Worm (Caenorhabditis elegans) whole organism, L4 larva: ENCODE measurements around the gene anoh-2.

ENCODE experiments used
- Y75B8A.6 ChIP-seq: fragments of 200-800 bp; sonication (Bioruptor generic); IDR thresholded peaks from 2 replicates; pipeline ENCODE4 v1.3.6; 2022; ENCODE audit warnings: missing genetic modification reagents, missing genetic modification characterization, missing compliant biosample characterization
- ama-1 ChIP-seq: fragments of 150-350 bp; optimal IDR thresholded peaks from 2 replicates; lab custom pipeline; 2014; ENCODE audit warnings: inconsistent platforms, mixed read lengths
- ceh-28 ChIP-seq: fragments of 150-350 bp; optimal IDR thresholded peaks from 2 replicates; lab custom pipeline; 2014; ENCODE audit warnings: missing biosample characterization, missing genetic modification reagents, missing genetic modification characterization
- ceh-62 ChIP-seq: sonication (generic microtip); optimal IDR thresholded peaks from 2 replicates; lab custom pipeline; 2017; ENCODE audit warnings: missing biosample characterization, missing genetic modification characterization
- fkh-10 ChIP-seq: fragments of 150-350 bp; optimal IDR thresholded peaks from 2 replicates; lab custom pipeline; 2014; ENCODE audit warnings: missing biosample characterization, missing genetic modification reagents, missing genetic modification characterization
- lin-39 ChIP-seq: fragments of 150-350 bp; optimal IDR thresholded peaks from 2 replicates; lab custom pipeline; 2014; ENCODE audit warnings: missing biosample characterization, missing genetic modification reagents, missing genetic modification characterization
- lsy-2 ChIP-seq, 2 experiments: fragments of 150-350 bp in 1 of 2; sonication (generic microtip) in 1 of 2; optimal IDR thresholded peaks; 2 replicates each; lab custom pipeline; 2014 to 2017; ENCODE audit warnings: missing biosample characterization in 2 of 2, missing genetic modification characterization in 2 of 2
- nhr-11 ChIP-seq: fragments of 150-350 bp; optimal IDR thresholded peaks from 2 replicates; lab custom pipeline; 2014; ENCODE audit warnings: missing biosample characterization, missing genetic modification characterization
- nhr-237 ChIP-seq: sonication (generic microtip); optimal IDR thresholded peaks from 2 replicates; lab custom pipeline; 2017; ENCODE audit warnings: missing biosample characterization, missing genetic modification characterization
- pha-4 ChIP-seq, 2 experiments: fragments of 150-350 bp in 1 of 2; fragments of 200-800 bp in 1 of 2; sonication (Bioruptor generic) in 1 of 2; IDR thresholded peaks in 1 of 2; optimal IDR thresholded peaks in 1 of 2; 2 replicates each; pipeline versions ENCODE4 v1.3.6 to Lab custom; 2014 to 2022; ENCODE audit warnings: missing genetic modification characterization in 2 of 2, missing genetic modification reagents in 2 of 2, missing biosample characterization in 1 of 2, missing compliant biosample characterization in 1 of 2
- skn-1 ChIP-seq: fragments of 150-350 bp; optimal IDR thresholded peaks from 2 replicates; lab custom pipeline; 2014; ENCODE audit warnings: missing biosample characterization, missing genetic modification characterization
- snpc-4 ChIP-seq: fragments of 150-350 bp; optimal IDR thresholded peaks from 2 replicates; lab custom pipeline; 2014; ENCODE audit warnings: missing biosample characterization, missing genetic modification characterization
- spr-1 ChIP-seq: sonication (generic microtip); optimal IDR thresholded peaks from 2 replicates; lab custom pipeline; 2016; ENCODE audit warnings: mild to moderate bottlenecking, missing genetic modification characterization, missing compliant biosample characterization

ce11 chrIV:14618551-14618950 lies 39.6 kb upstream of the anoh-2 start:
- TF ChIP-seq snpc-4 (tag; lab: Kevin White, UChicago), result no peak
- TF ChIP-seq lin-39 (tag; lab: Kevin White, UChicago), result no peak
- no peak for TF ChIP-seq ceh-28
- TF ChIP-seq nhr-237 (tag; lab: Kevin White, UChicago), result no peak
- TF ChIP-seq pha-4 (GFP tag; IDR thresholded peaks at IDR 0.05; lab: Robert Waterston, UW), result no peak
- TF ChIP-seq pha-4 (tag; optimal IDR thresholded peaks at IDR 0.05; lab: Kevin White, UChicago), result no peak
- no peak for TF ChIP-seq spr-1 (tag; lab: Kevin White, UChicago)
- no peak for TF ChIP-seq fkh-10 (GFP tag; lab: Kevin White, UChicago)
- TF ChIP-seq Y75B8A.6 (GFP tag; lab: Robert Waterston, UW), result no peak
- TF ChIP-seq ceh-62, result no peak
- TF ChIP-seq skn-1, result no peak
- no peak for TF ChIP-seq nhr-11 (tag; lab: Kevin White, UChicago)
- no peak for TF ChIP-seq lsy-2 (tag; optimal IDR thresholded peaks at IDR 0.05; lab: Kevin White, UChicago)
- peak; percentile 54 for TF ChIP-seq ama-1
